Fruit fly (Drosophila melanogaster) whole organism, embryonic: ENCODE data around the gene OtopLc.

Experiments
- CG10209 ChIP-seq: fragments of 200-800 bp; sonication (Bioruptor generic); optimal IDR thresholded peaks from 3 replicates; lab custom pipeline; 2017; ENCODE audit warnings: missing biosample characterization, mild to moderate bottlenecking, missing genetic modification characterization, missing genetic modification reagents
- CG10979 ChIP-seq: fragments of 200-800 bp; sonication (Bioruptor generic); optimal IDR thresholded peaks from 2 replicates; lab custom pipeline; 2018; ENCODE audit warnings: missing biosample characterization, mild to moderate bottlenecking, missing genetic modification characterization, moderate library complexity
- CG11504 ChIP-seq: fragments of 200-800 bp; sonication (Bioruptor generic); optimal IDR thresholded peaks from 3 replicates; lab custom pipeline; 2019; ENCODE audit warnings: missing biosample characterization, mild to moderate bottlenecking, missing genetic modification characterization, moderate library complexity
- CG11695 ChIP-seq: fragments of 200-800 bp; sonication (Bioruptor generic); IDR thresholded peaks from 3 replicates; pipeline ENCODE4 v1.3.6; 2022; ENCODE audit warnings: missing biosample characterization, missing genetic modification characterization
- CG13624 ChIP-seq: fragments of 200-800 bp; sonication (Bioruptor generic); optimal IDR thresholded peaks from 2 replicates; lab custom pipeline; 2016; ENCODE audit warnings: missing biosample characterization, missing genetic modification characterization
- CG14441 ChIP-seq: fragments of 200-800 bp; sonication (Bioruptor generic); IDR thresholded peaks from 2 replicates; pipeline ENCODE4 v1.3.6; 2022; ENCODE audit warnings: missing biosample characterization, missing genetic modification characterization
- CG14667 ChIP-seq: fragments of 200-800 bp; sonication (Bioruptor generic); IDR thresholded peaks from 2 replicates; pipeline ENCODE4 v1.3.6; 2022; ENCODE audit warnings: missing biosample characterization, missing genetic modification characterization
- CG15479 ChIP-seq: fragments of 200-800 bp; sonication (Bioruptor generic); optimal IDR thresholded peaks from 3 replicates; lab custom pipeline; 2019; ENCODE audit warnings: missing biosample characterization, mild to moderate bottlenecking, missing genetic modification characterization, moderate library complexity
- CG16779 ChIP-seq: fragments of 200-800 bp; sonication (Bioruptor generic); IDR thresholded peaks from 2 replicates; pipeline ENCODE4 v1.3.6; 2022; ENCODE audit warnings: missing biosample characterization, missing genetic modification characterization
- CG16813 ChIP-seq: fragments of 200-800 bp; sonication (Bioruptor generic); IDR thresholded peaks from 3 replicates; pipeline ENCODE4 v1.3.6; 2022; ENCODE audit warnings: missing biosample characterization, missing genetic modification characterization; ENCODE audit not compliant: partially characterized antibody
- CG17829 ChIP-seq: fragments of 200-800 bp; optimal IDR thresholded peaks from 2 replicates; lab custom pipeline; 2019; ENCODE audit warnings: missing biosample characterization, mild to moderate bottlenecking, missing genetic modification characterization, moderate library complexity
- CG30403 ChIP-seq: fragments of 200-800 bp; sonication (Bioruptor generic); optimal IDR thresholded peaks from 3 replicates; lab custom pipeline; 2016; ENCODE audit warnings: missing biosample characterization, missing genetic modification characterization
- CG31224 ChIP-seq: fragments of 200-800 bp; sonication (Bioruptor generic); IDR thresholded peaks from 2 replicates; pipeline ENCODE4 v1.3.6; 2022; ENCODE audit warnings: missing biosample characterization, missing genetic modification characterization
- CG31388 ChIP-seq: fragments of 200-800 bp; sonication (Bioruptor generic); optimal IDR thresholded peaks from 2 replicates; lab custom pipeline; 2016; ENCODE audit warnings: missing biosample characterization, missing genetic modification characterization
- CG32532 ChIP-seq: fragments of 200-800 bp; sonication (Bioruptor generic); IDR thresholded peaks from 2 replicates; pipeline ENCODE4 v1.3.6; 2022; ENCODE audit warnings: missing biosample characterization, missing genetic modification characterization
- CG3726 ChIP-seq: fragments of 200-800 bp; sonication (Bioruptor generic); IDR thresholded peaks from 3 replicates; pipeline ENCODE4, ENCODE4 v1.3.6; 2022; ENCODE audit warnings: missing biosample characterization, missing genetic modification characterization
- CG3995 ChIP-seq: fragments of 200-800 bp; sonication (Bioruptor generic); optimal IDR thresholded peaks from 3 replicates; lab custom pipeline; 2016; ENCODE audit warnings: missing biosample characterization, missing genetic modification characterization
- CG4707 ChIP-seq: fragments of 200-800 bp; sonication (Bioruptor generic); optimal IDR thresholded peaks from 2 replicates; lab custom pipeline; 2018; ENCODE audit warnings: missing biosample characterization, mild to moderate bottlenecking, missing genetic modification characterization, moderate library complexity
- CG5953 ChIP-seq: fragments of 200-800 bp; sonication (Bioruptor generic); IDR thresholded peaks from 2 replicates; pipeline ENCODE4 v1.3.6; 2022; ENCODE audit warnings: missing biosample characterization, missing genetic modification characterization
- CG6175 ChIP-seq: fragments of 200-800 bp; sonication (Bioruptor generic); IDR thresholded peaks from 3 replicates; pipeline ENCODE4 v1.3.6; 2022; ENCODE audit warnings: missing biosample characterization, missing genetic modification characterization
- CG6683 ChIP-seq: fragments of 200-800 bp; sonication (Bioruptor generic); optimal IDR thresholded peaks from 2 replicates; lab custom pipeline; 2017; ENCODE audit warnings: missing biosample characterization, mild to moderate bottlenecking, missing genetic modification characterization, missing genetic modification reagents
- CG6854 ChIP-seq: fragments of 200-800 bp; sonication (Bioruptor generic); optimal IDR thresholded peaks from 3 replicates; lab custom pipeline; 2017; ENCODE audit warnings: missing biosample characterization, mild to moderate bottlenecking, missing genetic modification characterization
- CG7745 ChIP-seq: fragments of 200-800 bp; sonication (Bioruptor generic); optimal IDR thresholded peaks from 2 replicates; lab custom pipeline; 2018; ENCODE audit warnings: missing biosample characterization, mild to moderate bottlenecking, missing genetic modification characterization, moderate library complexity
- CG8290 ChIP-seq, 3 experiments: fragments of 200-800 bp; sonication (Bioruptor generic); optimal IDR thresholded peaks; 2 replicates each; lab custom pipeline; 2016 to 2019; ENCODE audit warnings: missing biosample characterization in 3 of 3, missing genetic modification characterization in 3 of 3, mild to moderate bottlenecking in 2 of 3, moderate library complexity in 1 of 3
- CG8944 ChIP-seq: fragments of 200-800 bp; sonication (Bioruptor generic); optimal IDR thresholded peaks from 3 replicates; lab custom pipeline; 2016; ENCODE audit warnings: missing biosample characterization, missing genetic modification characterization
- CG9876 ChIP-seq: fragments of 200-800 bp; sonication (Bioruptor generic); optimal IDR thresholded peaks from 2 replicates; lab custom pipeline; 2016; ENCODE audit warnings: missing biosample characterization, missing genetic modification characterization
- CG9932 ChIP-seq: fragments of 200-800 bp; sonication (Bioruptor generic); IDR thresholded peaks from 2 replicates; pipeline ENCODE4 v1.3.6; 2022; ENCODE audit warnings: missing biosample characterization, missing genetic modification characterization
- CkIIα-i1 ChIP-seq: fragments of 200-800 bp; sonication (Bioruptor generic); IDR thresholded peaks from 2 replicates; pipeline ENCODE4 v1.3.6; 2022; ENCODE audit warnings: missing biosample characterization, missing genetic modification characterization
- Dp ChIP-seq: fragments of 200-800 bp; sonication (Bioruptor generic); optimal IDR thresholded peaks from 2 replicates; lab custom pipeline; 2018; ENCODE audit warnings: missing biosample characterization, mild to moderate bottlenecking, missing genetic modification characterization, moderate library complexity
- Fer2 ChIP-seq: fragments of 200-800 bp; sonication (Bioruptor generic); optimal IDR thresholded peaks from 2 replicates; lab custom pipeline; 2018; ENCODE audit warnings: missing biosample characterization, mild to moderate bottlenecking, missing genetic modification characterization, moderate library complexity
- Myb ChIP-seq: fragments of 200-800 bp; sonication (Bioruptor generic); optimal IDR thresholded peaks from 2 replicates; lab custom pipeline; 2016; ENCODE audit warnings: missing biosample characterization, missing genetic modification characterization
- Oli ChIP-seq: fragments of 200-800 bp; sonication (Bioruptor generic); optimal IDR thresholded peaks from 2 replicates; lab custom pipeline; 2018; ENCODE audit warnings: missing biosample characterization, mild to moderate bottlenecking, missing genetic modification characterization, moderate library complexity
- Rx ChIP-seq: fragments of 200-800 bp; sonication (Bioruptor generic); IDR thresholded peaks from 2 replicates; pipeline ENCODE4 v1.3.6; 2022; ENCODE audit warnings: missing biosample characterization, missing genetic modification characterization
- Tbp ChIP-seq: fragments of >200 bp; optimal IDR thresholded peaks from 2 replicates; lab custom pipeline; 2018; ENCODE audit warnings: missing biosample characterization, missing genetic modification characterization
- bbx ChIP-seq: fragments of 200-800 bp; sonication (Bioruptor generic); IDR thresholded peaks from 2 replicates; pipeline ENCODE4 v1.3.6; 2022; ENCODE audit warnings: missing biosample characterization, missing genetic modification characterization; ENCODE audit not compliant: partially characterized antibody
- cas ChIP-seq: fragments of 200-800 bp; sonication (Bioruptor generic); IDR thresholded peaks from 2 replicates; pipeline ENCODE4 v1.3.6; 2022; ENCODE audit warnings: missing biosample characterization, missing genetic modification characterization
- cato ChIP-seq: fragments of 200-800 bp; sonication (Bioruptor generic); optimal IDR thresholded peaks from 2 replicates; lab custom pipeline; 2016; ENCODE audit warnings: missing biosample characterization, missing genetic modification characterization, borderline replicate concordance
- crc ChIP-seq: fragments of 200-800 bp; sonication (Bioruptor generic); optimal IDR thresholded peaks from 2 replicates; lab custom pipeline; 2016; ENCODE audit warnings: missing biosample characterization, missing genetic modification characterization
- dimm ChIP-seq: fragments of 200-800 bp; sonication (Bioruptor generic); IDR thresholded peaks from 2 replicates; pipeline ENCODE4 v1.3.6; 2022; ENCODE audit warnings: missing biosample characterization, missing genetic modification characterization
- dmrt11E ChIP-seq: fragments of 200-800 bp; sonication (Bioruptor generic); optimal IDR thresholded peaks from 3 replicates; lab custom pipeline; 2018; ENCODE audit warnings: missing biosample characterization, mild to moderate bottlenecking, missing genetic modification characterization, moderate library complexity
- emc ChIP-seq: fragments of 200-800 bp; sonication (Bioruptor generic); optimal IDR thresholded peaks from 2 replicates; lab custom pipeline; 2016; ENCODE audit warnings: missing biosample characterization, missing genetic modification characterization
- fd64A ChIP-seq: fragments of 200-800 bp; sonication (Bioruptor generic); optimal IDR thresholded peaks from 3 replicates; lab custom pipeline; 2018; ENCODE audit warnings: missing biosample characterization, mild to moderate bottlenecking, missing genetic modification characterization
- grn ChIP-seq: fragments of 200-800 bp; sonication (Bioruptor generic); optimal IDR thresholded peaks from 3 replicates; lab custom pipeline; 2017; ENCODE audit warnings: missing biosample characterization, missing genetic modification characterization
- nau ChIP-seq: fragments of 200-800 bp; sonication (Bioruptor generic); optimal IDR thresholded peaks from 3 replicates; lab custom pipeline; 2017; ENCODE audit warnings: missing biosample characterization, mild to moderate bottlenecking, missing genetic modification characterization, missing genetic modification reagents
- odd ChIP-seq: fragments of 200-800 bp; sonication (Bioruptor generic); optimal IDR thresholded peaks from 2 replicates; lab custom pipeline; 2017; ENCODE audit warnings: missing biosample characterization, mild to moderate bottlenecking, missing genetic modification characterization
- rib ChIP-seq: fragments of 200-800 bp; sonication (Bioruptor generic); IDR thresholded peaks from 2 replicates; pipeline ENCODE4 v1.3.6; 2022; ENCODE audit warnings: missing biosample characterization, missing genetic modification characterization
- sens-2 ChIP-seq: fragments of 200-800 bp; sonication (Bioruptor generic); IDR thresholded peaks from 2 replicates; pipeline ENCODE4 v1.3.6; 2022; ENCODE audit warnings: missing biosample characterization, missing genetic modification characterization
- tin ChIP-seq: fragments of 200-800 bp; sonication (Bioruptor generic); optimal IDR thresholded peaks from 3 replicates; lab custom pipeline; 2016; ENCODE audit warnings: missing biosample characterization, missing genetic modification characterization
- vvl ChIP-seq: fragments of 200-800 bp; sonication (Bioruptor generic); IDR thresholded peaks from 2 replicates; pipeline ENCODE4 v1.3.6; 2022; ENCODE audit warnings: missing biosample characterization, missing genetic modification characterization
- wor ChIP-seq: fragments of 200-800 bp; sonication (Bioruptor generic); IDR thresholded peaks from 2 replicates; pipeline ENCODE4 v1.3.6; 2022; ENCODE audit warnings: missing biosample characterization, missing genetic modification characterization

The OtopLc gene

DNA sequence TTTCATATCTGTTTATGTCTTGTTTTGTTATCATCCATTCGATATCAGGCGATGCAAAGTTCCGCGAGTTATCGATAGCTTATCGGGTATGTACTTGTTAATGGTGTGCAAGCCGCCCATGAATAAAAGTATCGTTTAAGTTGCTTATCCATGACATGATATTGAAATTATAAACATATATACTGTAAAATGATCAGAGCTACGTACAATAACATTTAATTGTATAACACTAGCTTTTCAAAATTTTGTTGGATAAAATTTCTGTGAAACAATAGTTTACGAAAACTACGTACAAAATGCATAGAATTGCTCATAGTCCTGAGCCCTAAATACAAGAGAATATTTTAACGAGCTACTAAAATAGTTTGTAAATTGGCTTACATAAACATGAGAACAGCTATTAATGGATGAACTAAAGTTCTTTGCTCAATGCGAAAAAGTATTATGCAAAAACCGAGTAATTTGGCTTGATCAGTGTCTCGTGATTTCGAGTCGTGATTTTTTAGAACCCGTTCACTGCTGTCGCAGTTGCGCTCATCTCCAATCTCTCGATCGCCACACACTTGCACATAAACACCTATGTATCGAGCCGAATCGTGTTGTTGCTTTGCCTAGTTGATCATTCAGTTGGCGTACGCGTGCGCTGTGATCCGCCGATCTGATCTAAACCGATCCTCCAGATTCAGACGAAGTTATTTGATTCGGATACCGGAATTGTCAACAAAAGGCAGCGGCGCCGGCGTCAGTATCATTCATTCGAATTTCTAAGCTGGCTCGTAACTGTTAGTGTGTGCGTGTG, 27.0 kb upstream of the OtopLc start, which contains the start of the genes PGAP1 and cv (continued):
- TF ChIP-seq vvl (GFP tag; lab: Robert Waterston, UW) (peak; percentile 41; the same call in 1 of the 2 replicates), crc (no peak), tin (GFP tag; lab: Kevin White, UChicago) (no peak), CG13624 (GFP tag; lab: Kevin White, UChicago) (no peak), CG15479 (GFP tag; lab: Kevin White, UChicago) (peak; percentile 81), CG8944 (GFP tag; lab: Kevin White, UChicago) (peak; percentile 3), CG31224 (GFP tag; lab: Robert Waterston, UW) (no peak), Myb (GFP tag; lab: Kevin White, UChicago) (no peak), CG10209 (GFP tag; lab: Kevin White, UChicago) (no peak), CG14441 (GFP tag; lab: Robert Waterston, UW) (no peak), wor (GFP tag; lab: Robert Waterston, UW) (no peak), CG7745 (tag; lab: Kevin White, UChicago) (no peak), CG8290 (GFP tag; optimal IDR thresholded peaks at IDR 0.05; lab: Kevin White, UChicago) (no peak), CG8290 (tag; optimal IDR thresholded peaks at IDR 0.05; lab: Kevin White, UChicago) (no peak), fd64A (no peak), CG6175 (GFP tag; lab: Robert Waterston, UW) (no peak), CG32532 (GFP tag; lab: Robert Waterston, UW) (peak; percentile 27), cas (no peak), CG11695 (GFP tag; lab: Robert Waterston, UW) (no peak), CG3995 (GFP tag; lab: Kevin White, UChicago) (peak; percentile 95), CG10979 (tag; lab: Kevin White, UChicago) (no peak), CG9876 (GFP tag; lab: Kevin White, UChicago) (no peak), CG4707 (GFP tag; lab: Kevin White, UChicago) (no peak), Tbp (GFP tag; lab: Kevin White, UChicago) (no peak), CG5953 (no peak), CG11504 (tag; lab: Kevin White, UChicago) (no peak), Oli (tag; lab: Kevin White, UChicago) (no peak), Fer2 (tag; lab: Kevin White, UChicago) (no peak), emc (GFP tag; lab: Kevin White, UChicago) (no peak), dimm (no peak), CG14667 (GFP tag; lab: Robert Waterston, UW) (no peak), CG6683 (no peak), CG6854 (no peak), CG30403 (peak; percentile 70), nau (no peak), dmrt11E (peak; percentile 13), CG16779 (GFP tag; lab: Robert Waterston, UW) (no peak), cato (GFP tag; lab: Kevin White, UChicago) (no peak), CG17829 (tag; lab: Kevin White, UChicago) (peak; percentile 20), CG16813 (GFP tag; lab: Robert Waterston, UW) (peak; percentile 71), grn (GFP tag; lab: Kevin White, UChicago) (peak; percentile 87), sens-2 (GFP tag; lab: Robert Waterston, UW) (no peak), CG9932 (peak; percentile 63), Dp (peak; percentile 15), odd (GFP tag; lab: Kevin White, UChicago) (no peak), bbx (peak; percentile 78), CG3726 (GFP tag; lab: Robert Waterston, UW) (no peak), CkIIα-i1 (GFP tag; lab: Robert Waterston, UW) (no peak), CG31388 (GFP tag; lab: Kevin White, UChicago) (no peak), rib (no peak), Rx (no peak)
